Comparison of ENCODE assay signal across 3 worm cellular contexts in the genomic region with DNA sequence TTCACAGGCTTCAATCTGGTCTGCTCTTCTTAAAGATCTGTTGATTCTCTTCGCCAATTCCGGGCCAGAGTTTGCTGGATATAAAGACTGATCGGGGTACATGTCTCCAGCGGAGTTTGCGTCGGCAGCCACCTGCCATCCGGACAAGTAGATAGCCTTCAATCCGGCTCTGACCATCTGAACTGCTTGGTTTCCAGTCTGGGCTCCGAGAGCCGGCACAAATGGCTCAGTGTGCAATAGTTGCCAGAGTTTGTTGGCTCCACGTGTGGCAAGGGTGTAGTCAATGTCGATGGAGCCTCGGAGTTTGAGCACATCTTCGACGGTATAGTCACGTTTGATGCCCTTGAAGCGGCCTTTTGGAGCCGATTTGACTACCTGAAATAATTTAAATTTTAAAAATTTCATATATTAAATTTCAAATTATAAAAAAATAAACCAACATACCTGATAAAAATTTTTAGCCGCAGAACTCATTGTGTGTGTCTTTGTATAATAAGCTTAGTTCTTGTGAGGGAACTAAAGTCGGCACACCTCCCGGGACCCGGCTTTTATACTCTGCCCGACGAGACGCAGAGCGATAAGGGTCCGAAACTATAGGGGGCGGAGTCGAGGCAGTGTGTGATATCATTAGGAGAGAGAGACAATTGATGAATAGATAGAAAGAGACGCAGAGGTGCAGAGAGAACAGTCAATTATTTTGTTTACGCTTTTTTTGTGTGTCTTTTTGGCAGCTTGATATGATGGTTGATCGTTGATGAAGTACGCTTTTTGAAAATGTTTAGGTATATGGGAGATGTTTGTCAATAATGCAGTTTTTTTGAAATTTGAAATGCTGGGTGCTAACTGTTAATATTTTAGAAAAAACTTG.
TF ChIP-seq lines count a peak whose summit lies in the region.

TSS of gene icl-1 (minus strand) at position 521 of the 868 bp plus-strand sequence.
TSS of gene srh-2 (plus strand) at position 818 of the 868 bp plus-strand sequence.

TF ChIP-seq in whole organism, L1 larva, 84 proteins besides CTCF, POLR2A, EP300 and RAD21 (continued from another document):
- TF ChIP-seq alr-1 (tag; optimal IDR thresholded peaks at IDR 0.05; lab: Kevin White, UChicago; ENCODE audit: borderline replicate concordance) (no peak), ztf-11 (tag; optimal IDR thresholded peaks at IDR 0.05; lab: Kevin White, UChicago) (peak in 1 of 2 experiments; percentile 27), unc-30 (tag; optimal IDR thresholded peaks at IDR 0.05; lab: Kevin White, UChicago) (no peak), ztf-4 (tag; optimal IDR thresholded peaks at IDR 0.05; lab: Kevin White, UChicago) (peak; percentile 14), rnt-1 (tag; optimal IDR thresholded peaks at IDR 0.05; lab: Kevin White, UChicago) (peak; percentile 88), ceh-90 (tag; optimal IDR thresholded peaks at IDR 0.05; lab: Kevin White, UChicago) (no peak), nhr-20 (tag; optimal IDR thresholded peaks at IDR 0.05; lab: Kevin White, UChicago) (peak; percentile 85), fkh-8 (tag; optimal IDR thresholded peaks at IDR 0.05; lab: Kevin White, UChicago) (no peak), fos-1 (tag; optimal IDR thresholded peaks at IDR 0.05; lab: Kevin White, UChicago) (peak; percentile 23), lin-14 (GFP tag; optimal IDR thresholded peaks at IDR 0.05; lab: Kevin White, UChicago) (peak; percentile 92), egl-27 (tag; optimal IDR thresholded peaks at IDR 0.05; lab: Kevin White, UChicago) (no peak), ceh-63 (GFP tag; optimal IDR thresholded peaks at IDR 0.05; lab: Kevin White, UChicago) (peak; percentile 54), F16B12.6 (tag; optimal IDR thresholded peaks at IDR 0.05; lab: Kevin White, UChicago) (no peak), skn-1 (tag; optimal IDR thresholded peaks at IDR 0.05; lab: Kevin White, UChicago) (no peak), nhr-19 (GFP tag; conservative IDR thresholded peaks at IDR 0.05; lab: Robert Waterston, UW) (peak; percentile 93), nhr-237 (tag; optimal IDR thresholded peaks at IDR 0.05; lab: Kevin White, UChicago) (no peak)
TF ChIP-seq in whole organism, L1 larva: peak in this region for 43.

TF ChIP-seq in whole organism, L4 larva, 104 proteins besides CTCF, POLR2A, EP300 and RAD21 (continued from another document):
- TF ChIP-seq duxl-1 (tag; optimal IDR thresholded peaks at IDR 0.05; lab: Kevin White, UChicago; ENCODE audit: poor library complexity) (peak; percentile 65), hlh-11 (tag; optimal IDR thresholded peaks at IDR 0.05; lab: Kevin White, UChicago) (peak; percentile 84), F37D6.2 (tag; optimal IDR thresholded peaks at IDR 0.05; lab: Kevin White, UChicago) (no peak), nhr-10 (tag; optimal IDR thresholded peaks at IDR 0.05; lab: Kevin White, UChicago) (peak; percentile 64), dve-1 (tag; optimal IDR thresholded peaks at IDR 0.05; lab: Kevin White, UChicago; ENCODE audit: insufficient read depth) (peak; percentile 85), nhr-48 (tag; optimal IDR thresholded peaks at IDR 0.05; lab: Kevin White, UChicago) (peak; percentile 40), hlh-30 (tag; optimal IDR thresholded peaks at IDR 0.05; lab: Kevin White, UChicago; ENCODE audit: insufficient read depth) (peak; percentile 62), F26F4.8 (GFP tag; conservative IDR thresholded peaks at IDR 0.05; lab: Robert Waterston, UW) (no peak), zfp-2 (tag; optimal IDR thresholded peaks at IDR 0.05; lab: Kevin White, UChicago) (no peak), T20F7.1 (GFP tag; optimal IDR thresholded peaks at IDR 0.05; lab: Kevin White, UChicago) (peak; percentile 24), mes-2 (tag; optimal IDR thresholded peaks at IDR 0.05; lab: Kevin White, UChicago; ENCODE audit: poor library complexity, severe bottlenecking) (peak; percentile 55), R02D3.7 (tag; optimal IDR thresholded peaks at IDR 0.05; lab: Kevin White, UChicago) (no peak), D1046.2 (GFP tag; IDR thresholded peaks at IDR 0.05; lab: Robert Waterston, UW) (no peak; the same call in 1 of the 2 replicates), Y5F2A.4 (GFP tag; optimal IDR thresholded peaks at IDR 0.05; lab: Kevin White, UChicago) (peak; percentile 65), nhr-28 (tag; optimal IDR thresholded peaks at IDR 0.05; lab: Kevin White, UChicago) (peak; percentile 67), jun-1 (tag; optimal IDR thresholded peaks at IDR 0.05; lab: Kevin White, UChicago) (no peak), dpl-1 (GFP tag; optimal IDR thresholded peaks at IDR 0.05; lab: Kevin White, UChicago) (peak; percentile 1), snpc-4 (tag; optimal IDR thresholded peaks at IDR 0.05; lab: Kevin White, UChicago) (no peak), Y105C5A.15 (GFP tag; IDR thresholded peaks at IDR 0.05; lab: Robert Waterston, UW) (no peak), pqm-1 (tag; optimal IDR thresholded peaks at IDR 0.05; lab: Kevin White, UChicago) (no peak)

TF ChIP-seq in whole organism, young adult, 124 proteins besides CTCF, POLR2A, EP300 and RAD21 (continued from another document):
- TF ChIP-seq ZK185.1 (tag; optimal IDR thresholded peaks at IDR 0.05; lab: Kevin White, UChicago; ENCODE audit: poor library complexity, severe bottlenecking) (peak; percentile 27), lsy-27 (tag; optimal IDR thresholded peaks at IDR 0.05; lab: Kevin White, UChicago; ENCODE audit: borderline replicate concordance, insufficient read depth) (no peak), hlh-26 (GFP tag; conservative IDR thresholded peaks at IDR 0.05; lab: Robert Waterston, UW) (0 out of 2 replicates have a peak, but pooled peaks have one; percentile 67), ama-1 (optimal IDR thresholded peaks at IDR 0.05; lab: Kevin White, UChicago) (peak; percentile 97), ama-1 (GFP tag; optimal IDR thresholded peaks at IDR 0.05; lab: Kevin White, UChicago) (no peak), K11D2.4 (GFP tag; IDR thresholded peaks at IDR 0.05; lab: Robert Waterston, UW) (peak; percentile 73), sdz-38 (tag; optimal IDR thresholded peaks at IDR 0.05; lab: Kevin White, UChicago) (no peak), mel-28 (tag; optimal IDR thresholded peaks at IDR 0.05; lab: Kevin White, UChicago; ENCODE audit: borderline replicate concordance) (no peak), gei-17 (GFP tag; optimal IDR thresholded peaks at IDR 0.05; lab: Kevin White, UChicago) (peak; percentile 35), F10E7.11 (tag; optimal IDR thresholded peaks at IDR 0.05; lab: Kevin White, UChicago) (no peak), aptf-2 (GFP tag; conservative IDR thresholded peaks at IDR 0.05; lab: Robert Waterston, UW) (no peak), ztf-18 (tag; optimal IDR thresholded peaks at IDR 0.05; lab: Kevin White, UChicago) (no peak), mes-4 (tag; optimal IDR thresholded peaks at IDR 0.05; lab: Kevin White, UChicago) (no peak), Y56A3A.18 (GFP tag; IDR thresholded peaks at IDR 0.05; lab: Robert Waterston, UW) (no peak; the same call in 1 of the 2 replicates), C06A6.2 (GFP tag; conservative IDR thresholded peaks at IDR 0.05; lab: Robert Waterston, UW) (peak; percentile 23; the same call in 1 of the 2 replicates), B0336.3 (GFP tag; IDR thresholded peaks at IDR 0.05; lab: Robert Waterston, UW) (peak; percentile 74; the same call in 1 of the 2 replicates), lin-54 (GFP tag; optimal IDR thresholded peaks at IDR 0.05; lab: Kevin White, UChicago) (no peak)
